Worm (Caenorhabditis elegans) whole organism, L4 larva: ENCODE data around the gene clec-227.
A peak's percentile ranks its signal among the peaks of the same experiment; 100 is the strongest.

Source experiments
- T20F7.1 ChIP-seq: fragments of 200-800 bp; sonication (Bioruptor generic); optimal IDR thresholded peaks from 2 replicates; lab custom pipeline; 2018; ENCODE audit warnings: mild to moderate bottlenecking, missing genetic modification characterization, missing compliant biosample characterization
- Y5F2A.4 ChIP-seq: fragments of 200-800 bp; sonication (Bioruptor generic); optimal IDR thresholded peaks from 2 replicates; lab custom pipeline; 2018; ENCODE audit warnings: mild to moderate bottlenecking, missing genetic modification characterization, missing compliant biosample characterization
- aha-1 ChIP-seq: fragments of 150-350 bp; peaks from one replicate; lab custom pipeline; 2014; ENCODE audit warnings: missing biosample characterization, missing genetic modification characterization
- ama-1 ChIP-seq: fragments of 150-350 bp; optimal IDR thresholded peaks from 2 replicates; lab custom pipeline; 2014; ENCODE audit warnings: inconsistent platforms, mixed read lengths
- attf-4 ChIP-seq: sonication (generic microtip); optimal IDR thresholded peaks from 3 replicates; lab custom pipeline; 2017; ENCODE audit warnings: missing biosample characterization, missing genetic modification characterization
- daf-16 ChIP-seq, 3 experiments: sonication (generic microtip); optimal IDR thresholded peaks; 2 replicates each; lab custom pipeline; 2016 to 2017; ENCODE audit warnings: missing genetic modification characterization in 3 of 3, missing genetic modification reagents in 3 of 3, mild to moderate bottlenecking in 2 of 3, missing compliant biosample characterization in 2 of 3, missing biosample characterization in 1 of 3, moderate library complexity in 1 of 3
- daf-8 ChIP-seq: fragments of 200-800 bp; sonication (Bioruptor generic); IDR thresholded peaks from 2 replicates; pipeline ENCODE4 v1.3.6; 2022; ENCODE audit warnings: missing genetic modification characterization, missing compliant biosample characterization
- dmd-6 ChIP-seq: fragments of 200-800 bp; sonication (Bioruptor generic); IDR thresholded peaks from 2 replicates; pipeline ENCODE4 v1.3.6; 2022; ENCODE audit warnings: missing genetic modification reagents, missing genetic modification characterization, missing compliant biosample characterization
- dmd-8 ChIP-seq: fragments of 200-800 bp; sonication (Bioruptor generic); IDR thresholded peaks from 2 replicates; pipeline ENCODE4 v1.3.6; 2022; ENCODE audit warnings: missing genetic modification characterization, missing compliant biosample characterization
- dmd-9 ChIP-seq: fragments of 200-800 bp; sonication (Bioruptor generic); IDR thresholded peaks from 2 replicates; pipeline ENCODE4 v1.3.6; 2022; ENCODE audit warnings: missing genetic modification reagents, missing genetic modification characterization, missing compliant biosample characterization
- dpl-1 ChIP-seq: fragments of 150-350 bp; optimal IDR thresholded peaks from 2 replicates; lab custom pipeline; 2014; ENCODE audit warnings: missing biosample characterization, missing genetic modification reagents, missing genetic modification characterization
- dve-1 ChIP-seq: sonication (generic microtip); optimal IDR thresholded peaks from 2 replicates; lab custom pipeline; 2017; ENCODE audit warnings: antibody characterized with exemption, mild to moderate bottlenecking, missing genetic modification characterization, missing compliant biosample characterization; ENCODE audit not compliant: insufficient read depth
- egl-43 ChIP-seq: fragments of 200-800 bp; sonication (Bioruptor generic); IDR thresholded peaks from 2 replicates; pipeline ENCODE4 v1.3.6; 2022; ENCODE audit warnings: missing genetic modification reagents, missing genetic modification characterization, missing compliant biosample characterization
- hif-1 ChIP-seq, 2 experiments: sonication (generic microtip); optimal IDR thresholded peaks; 2 replicates each; lab custom pipeline; 2016 to 2017; ENCODE audit warnings: missing compliant biosample characterization in 2 of 2, missing genetic modification characterization in 2 of 2, missing genetic modification reagents in 2 of 2, missing genotype in 2 of 2, mild to moderate bottlenecking in 1 of 2
- lin-1 ChIP-seq: fragments of 200-800 bp; sonication (Bioruptor generic); IDR thresholded peaks from 2 replicates; pipeline ENCODE4 v1.3.6; 2022; ENCODE audit warnings: missing genetic modification reagents, missing genetic modification characterization, missing compliant biosample characterization
- lin-29 ChIP-seq: fragments of 200-800 bp; sonication (Bioruptor generic); IDR thresholded peaks from 2 replicates; pipeline ENCODE4 v1.3.6; 2022; ENCODE audit warnings: missing genetic modification reagents, missing genetic modification characterization, missing compliant biosample characterization
- lin-38 ChIP-seq: fragments of 200-800 bp; sonication (Bioruptor generic); IDR thresholded peaks from 2 replicates; pipeline ENCODE4 v1.3.6; 2022; ENCODE audit warnings: missing genetic modification reagents, missing genetic modification characterization, missing compliant biosample characterization
- lir-3 ChIP-seq: sonication (generic microtip); optimal IDR thresholded peaks from 2 replicates; lab custom pipeline; 2016; ENCODE audit warnings: mild to moderate bottlenecking, missing genetic modification characterization, missing compliant biosample characterization
- madf-9 ChIP-seq: fragments of 200-800 bp; sonication (Bioruptor generic); conservative IDR thresholded peaks from 2 replicates; pipeline ENCODE4 v1.3.6; 2022; ENCODE audit warnings: missing genetic modification reagents, missing genetic modification characterization, missing compliant biosample characterization
- mep-1 ChIP-seq: fragments of 150-350 bp; sonication (generic microtip); optimal IDR thresholded peaks from 3 replicates; lab custom pipeline; 2014; ENCODE audit warnings: missing biosample characterization, missing genetic modification characterization
- mxl-2 ChIP-seq: fragments of 200-800 bp; sonication (Bioruptor generic); conservative IDR thresholded peaks from 2 replicates; pipeline ENCODE4 v1.3.6; 2022; ENCODE audit warnings: missing genetic modification reagents, missing genetic modification characterization, missing compliant biosample characterization
- nhr-10 ChIP-seq: fragments of 150-350 bp; optimal IDR thresholded peaks from 2 replicates; lab custom pipeline; 2014; ENCODE audit warnings: missing biosample characterization, missing genetic modification characterization
- nhr-111 ChIP-seq: fragments of 200-800 bp; sonication (Bioruptor generic); optimal IDR thresholded peaks from 2 replicates; lab custom pipeline; 2018; ENCODE audit warnings: mild to moderate bottlenecking, missing genetic modification characterization, missing compliant biosample characterization
- nhr-25 ChIP-seq: sonication (generic microtip); optimal IDR thresholded peaks from 2 replicates; lab custom pipeline; 2017; ENCODE audit warnings: missing genetic modification characterization, mild to moderate bottlenecking, missing compliant biosample characterization, antibody characterized with exemption, moderate library complexity, borderline replicate concordance; ENCODE audit not compliant: insufficient read depth
- nhr-28 ChIP-seq: fragments of 150-350 bp; optimal IDR thresholded peaks from 2 replicates; lab custom pipeline; 2014; ENCODE audit warnings: missing biosample characterization, missing genetic modification characterization
- nhr-41 ChIP-seq: fragments of 200-800 bp; sonication (Bioruptor generic); IDR thresholded peaks from 2 replicates; pipeline ENCODE4 v1.3.6; 2022; ENCODE audit warnings: missing genetic modification reagents, missing genetic modification characterization, missing compliant biosample characterization
- nhr-42 ChIP-seq: fragments of 200-800 bp; sonication (Bioruptor generic); IDR thresholded peaks from 2 replicates; pipeline ENCODE4 v1.3.6; 2022; ENCODE audit warnings: missing genetic modification characterization, missing compliant biosample characterization
- nhr-48 ChIP-seq: sonication (generic microtip); optimal IDR thresholded peaks from 2 replicates; lab custom pipeline; 2016; ENCODE audit warnings: mild to moderate bottlenecking, missing genetic modification characterization, missing compliant biosample characterization
- nhr-6 ChIP-seq: fragments of 150-350 bp; optimal IDR thresholded peaks from 2 replicates; lab custom pipeline; 2014; ENCODE audit warnings: missing biosample characterization, missing genetic modification characterization
- nhr-76 ChIP-seq: fragments of 150-350 bp; optimal IDR thresholded peaks from 2 replicates; lab custom pipeline; 2014; ENCODE audit warnings: missing biosample characterization, missing genetic modification characterization
- pqm-1 ChIP-seq: sonication (generic microtip); optimal IDR thresholded peaks from 2 replicates; lab custom pipeline; 2017; ENCODE audit warnings: missing biosample characterization, missing genetic modification characterization
- rbr-2 ChIP-seq: sonication (generic microtip); optimal IDR thresholded peaks from 2 replicates; lab custom pipeline; 2016; ENCODE audit warnings: missing genotype, missing genetic modification characterization, missing compliant biosample characterization
- saeg-2 ChIP-seq: fragments of 200-800 bp; sonication (Bioruptor generic); IDR thresholded peaks from 2 replicates; pipeline ENCODE4 v1.3.6; 2022; ENCODE audit warnings: missing genetic modification reagents, missing genetic modification characterization, missing compliant biosample characterization
- set-16 ChIP-seq: fragments of 200-800 bp; sonication (Bioruptor generic); IDR thresholded peaks from 2 replicates; pipeline ENCODE4 v1.3.6; 2022; ENCODE audit warnings: missing genetic modification reagents, missing genetic modification characterization, missing compliant biosample characterization
- spr-1 ChIP-seq: sonication (generic microtip); optimal IDR thresholded peaks from 2 replicates; lab custom pipeline; 2016; ENCODE audit warnings: mild to moderate bottlenecking, missing genetic modification characterization, missing compliant biosample characterization
- spr-3 ChIP-seq: fragments of 200-800 bp; sonication (Bioruptor generic); optimal IDR thresholded peaks from 2 replicates; lab custom pipeline; 2018; ENCODE audit warnings: mild to moderate bottlenecking, missing genetic modification characterization, missing compliant biosample characterization
- unc-130 ChIP-seq: sonication (generic microtip); optimal IDR thresholded peaks from 2 replicates; lab custom pipeline; 2016; ENCODE audit warnings: missing genetic modification reagents, missing genetic modification characterization, missing compliant biosample characterization
- unc-39 ChIP-seq: sonication (generic microtip); optimal IDR thresholded peaks from 2 replicates; lab custom pipeline; 2017; ENCODE audit warnings: missing biosample characterization, missing genetic modification characterization
- unc-62 ChIP-seq, 3 experiments: fragments of 150-350 bp in 1 of 3; sonication (generic microtip); optimal IDR thresholded peaks in 2 of 3; peaks in 1 of 3; 1 replicate in 1 of 3; 2 replicates in 2 of 3; lab custom pipeline; 2014 to 2017; ENCODE audit warnings: missing biosample characterization in 3 of 3, missing genetic modification characterization in 3 of 3, missing genetic modification reagents in 3 of 3, missing genotype in 1 of 3
- zag-1 ChIP-seq: fragments of 150-350 bp; optimal IDR thresholded peaks from 2 replicates; lab custom pipeline; 2014; ENCODE audit warnings: missing biosample characterization, missing genetic modification characterization
- zfp-2 ChIP-seq: sonication (generic microtip); optimal IDR thresholded peaks from 2 replicates; lab custom pipeline; 2016; ENCODE audit warnings: mild to moderate bottlenecking, missing genetic modification characterization, missing compliant biosample characterization
- zip-11 ChIP-seq: fragments of 200-800 bp; sonication (Bioruptor generic); IDR thresholded peaks from 2 replicates; pipeline ENCODE4 v1.3.6; 2022; ENCODE audit warnings: missing genetic modification characterization, missing compliant biosample characterization

The clec-227 gene

DNA sequence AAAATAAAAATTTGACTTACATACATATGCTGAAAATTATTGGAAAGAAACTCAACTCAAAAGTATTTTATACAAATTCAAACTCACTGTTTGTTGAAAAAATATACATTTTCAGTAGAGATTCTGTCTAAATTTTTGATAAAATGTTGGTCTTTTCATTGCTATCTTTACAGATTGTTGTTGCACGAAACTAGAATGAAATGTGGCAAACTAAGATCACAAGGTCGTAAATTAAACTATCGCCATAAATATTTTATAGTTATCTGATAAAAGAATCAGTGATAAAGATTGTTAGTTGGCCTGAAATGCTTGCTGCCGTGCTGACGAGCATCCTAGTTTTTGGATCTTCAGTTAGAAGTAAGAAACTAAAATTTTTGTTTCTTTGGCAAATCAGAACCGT lies 6.7 kb downstream of the clec-227 start, which contains the start of gene clec-55:
Gene clec-55, plus strand, starts transcription at position 301 of the 400 bp plus-strand sequence.
- no peak for TF ChIP-seq dve-1
- no peak for TF ChIP-seq set-16 (GFP tag; lab: Robert Waterston, UW)
- TF ChIP-seq T20F7.1 (GFP tag; lab: Kevin White, UChicago), result no peak
- no peak for TF ChIP-seq lin-29 (GFP tag; lab: Robert Waterston, UW)
- no peak for TF ChIP-seq zag-1 (tag; lab: Kevin White, UChicago)
- no peak for TF ChIP-seq unc-62 (GFP tag; optimal IDR thresholded peaks at IDR 0.05 in 1 of 2; lab: Kevin White, UChicago)
- TF ChIP-seq unc-62 (tag; optimal IDR thresholded peaks at IDR 0.05; lab: Kevin White, UChicago), result no peak
- no peak for TF ChIP-seq lin-38 (GFP tag; lab: Robert Waterston, UW)

DNA sequence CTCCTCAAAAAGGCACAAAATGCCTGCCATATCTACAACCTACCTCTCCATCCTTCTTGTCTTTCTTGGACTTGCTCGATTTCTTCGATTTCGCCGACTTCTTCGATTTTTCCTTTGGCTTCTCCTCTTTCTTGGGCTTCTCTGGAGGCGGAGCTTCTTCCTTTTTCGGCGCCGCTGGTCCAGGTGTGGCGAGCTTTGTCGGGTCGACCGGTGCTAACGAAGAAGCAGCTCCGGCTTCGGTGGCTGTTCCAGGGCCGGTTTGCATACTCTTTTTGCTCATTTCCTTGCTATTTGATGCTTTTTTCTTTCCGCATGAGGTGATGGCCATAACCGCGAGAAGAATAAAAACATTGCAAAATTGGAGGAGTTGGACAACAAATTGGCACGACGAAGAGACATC lies 8.2 kb downstream of the clec-227 start:
- TF ChIP-seq set-16 (GFP tag; lab: Robert Waterston, UW) (peak; percentile 83), egl-43 (GFP tag; lab: Robert Waterston, UW) (no peak)

DNA sequence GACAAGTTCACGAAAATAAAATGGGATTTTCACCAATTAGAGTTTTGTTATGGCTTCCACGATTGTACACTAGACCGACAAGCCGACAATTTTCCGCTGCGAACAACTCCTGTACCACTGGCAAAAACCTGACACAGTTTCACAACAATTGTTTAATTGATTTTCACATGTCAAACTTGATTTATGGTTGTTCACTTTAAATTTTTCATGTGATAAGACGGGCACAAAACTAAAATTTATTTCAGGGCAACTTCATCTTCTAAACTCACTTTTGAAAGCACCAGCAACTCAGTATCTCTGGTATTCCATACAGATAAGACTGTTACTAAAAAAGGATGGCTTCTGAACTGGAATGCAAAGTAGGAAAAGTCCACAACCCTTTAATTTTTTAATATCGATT lies 9.1 kb downstream of the clec-227 start, which contains the start of gene R02D5.7:
Gene R02D5.7, minus strand, starts transcription at position 101 of the 400 bp plus-strand sequence.
- TF ChIP-seq ama-1 (lab: Kevin White, UChicago) (no peak), pqm-1 (tag; lab: Kevin White, UChicago) (peak; percentile 11)

DNA sequence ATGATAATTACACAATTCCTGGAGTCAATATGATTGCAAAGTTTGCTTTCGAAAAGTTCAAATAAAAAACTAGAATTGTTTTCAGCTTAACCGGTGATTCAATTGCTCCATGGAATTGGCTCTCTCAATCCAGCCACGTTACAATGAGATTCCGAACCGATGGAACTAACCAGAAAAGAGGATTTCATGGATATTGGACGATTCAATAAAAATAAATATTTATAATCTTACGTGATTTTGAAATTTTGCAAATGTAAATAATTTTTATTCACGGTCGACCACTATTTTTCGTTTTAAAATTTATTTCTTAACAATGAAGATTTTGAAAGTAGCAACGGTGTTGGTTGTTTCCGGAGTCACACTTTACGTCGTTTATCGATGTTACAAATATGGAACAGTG lies 9.7 kb downstream of the clec-227 start, which contains the start of gene R02D5.10:
Gene R02D5.10, plus strand, starts transcription at position 301 of the 400 bp plus-strand sequence.
- TF ChIP-seq nhr-10 (tag; lab: Kevin White, UChicago) (no peak), dmd-6 (GFP tag; lab: Robert Waterston, UW) (no peak), saeg-2 (no peak), nhr-111 (GFP tag; lab: Kevin White, UChicago) (no peak), lir-3 (tag; lab: Kevin White, UChicago) (no peak), lin-1 (GFP tag; lab: Robert Waterston, UW) (no peak), Y5F2A.4 (GFP tag; lab: Kevin White, UChicago) (no peak), mep-1 (no peak), dmd-8 (no peak), hif-1 (tag; optimal IDR thresholded peaks at IDR 0.05; lab: Kevin White, UChicago) (no peak), nhr-76 (tag; lab: Kevin White, UChicago) (no peak), spr-3 (no peak), set-16 (GFP tag; lab: Robert Waterston, UW) (no peak), madf-9 (no peak), nhr-41 (no peak), nhr-25 (no peak), attf-4 (tag; lab: Kevin White, UChicago) (no peak), daf-8 (GFP tag; lab: Robert Waterston, UW) (no peak), rbr-2 (tag; lab: Kevin White, UChicago) (no peak), unc-39 (tag; lab: Kevin White, UChicago) (no peak)
- TF ChIP-seq, all 104 proteins: peak for 0

DNA sequence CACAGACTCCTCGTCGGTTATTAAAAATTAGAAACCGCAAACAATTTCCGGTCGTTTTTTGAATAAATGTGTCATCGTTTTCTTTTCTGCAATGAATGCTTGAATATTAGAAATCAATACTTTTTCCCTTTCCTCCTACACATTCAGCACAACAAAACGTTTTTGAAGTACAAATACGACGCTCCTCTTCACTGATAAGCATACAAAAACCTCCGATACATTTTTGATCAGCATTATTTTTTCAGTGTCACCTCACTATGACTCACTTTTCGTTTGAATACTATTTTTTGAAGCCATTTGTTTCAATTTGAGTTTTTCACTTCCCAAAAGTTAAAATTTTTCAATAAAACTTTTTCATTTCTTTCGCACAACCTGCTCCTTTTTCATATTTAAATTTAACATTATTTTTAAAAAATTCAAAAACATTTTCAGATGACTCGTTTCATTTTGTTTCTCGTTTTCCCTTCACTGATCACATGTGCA lies 10.4 kb downstream of the clec-227 start, which contains the start of gene R02D5.3:
Gene R02D5.3, plus strand, starts transcription at position 433 of the 483 bp plus-strand sequence.
- no peak for TF ChIP-seq madf-9
- no peak for TF ChIP-seq spr-3
- TF ChIP-seq dmd-6 (GFP tag; lab: Robert Waterston, UW), result peak; percentile 32; the same call in 1 of the 2 replicates
- TF ChIP-seq unc-130 (GFP tag; lab: Kevin White, UChicago), result no peak
- TF ChIP-seq pqm-1 (tag; lab: Kevin White, UChicago), result peak; percentile 38
- TF ChIP-seq nhr-28 (tag; lab: Kevin White, UChicago), result peak; percentile 90
- TF ChIP-seq Y5F2A.4 (GFP tag; lab: Kevin White, UChicago), result no peak
- no peak for TF ChIP-seq spr-1 (tag; lab: Kevin White, UChicago)
- no peak for TF ChIP-seq nhr-6 (tag; lab: Kevin White, UChicago)
- TF ChIP-seq lin-29 (GFP tag; lab: Robert Waterston, UW), result no peak
- no peak for TF ChIP-seq ama-1 (lab: Kevin White, UChicago)
- no peak for TF ChIP-seq zip-11
- no peak for TF ChIP-seq mxl-2 (GFP tag; lab: Robert Waterston, UW)
- TF ChIP-seq hif-1 (tag; optimal IDR thresholded peaks at IDR 0.05; lab: Kevin White, UChicago), result no peak
- TF ChIP-seq nhr-48 (tag; lab: Kevin White, UChicago), result no peak
- TF ChIP-seq aha-1 (tag; lab: Kevin White, UChicago), result no peak
- TF ChIP-seq daf-16 (GFP tag; optimal IDR thresholded peaks at IDR 0.05; lab: Kevin White, UChicago), result no peak
- TF ChIP-seq daf-16 (tag; optimal IDR thresholded peaks at IDR 0.05; lab: Kevin White, UChicago), result peak; percentile 32
- TF ChIP-seq dpl-1 (GFP tag; lab: Kevin White, UChicago), result no peak
- no peak for TF ChIP-seq nhr-42 (GFP tag; lab: Robert Waterston, UW)
- TF ChIP-seq zfp-2 (tag; lab: Kevin White, UChicago), result no peak
- TF ChIP-seq dmd-9, result no peak
- TF ChIP-seq egl-43 (GFP tag; lab: Robert Waterston, UW), result no peak
